Fruit fly (Drosophila melanogaster): ENCODE measurements around the gene O-fut2.

Gene O-fut2

DNA sequence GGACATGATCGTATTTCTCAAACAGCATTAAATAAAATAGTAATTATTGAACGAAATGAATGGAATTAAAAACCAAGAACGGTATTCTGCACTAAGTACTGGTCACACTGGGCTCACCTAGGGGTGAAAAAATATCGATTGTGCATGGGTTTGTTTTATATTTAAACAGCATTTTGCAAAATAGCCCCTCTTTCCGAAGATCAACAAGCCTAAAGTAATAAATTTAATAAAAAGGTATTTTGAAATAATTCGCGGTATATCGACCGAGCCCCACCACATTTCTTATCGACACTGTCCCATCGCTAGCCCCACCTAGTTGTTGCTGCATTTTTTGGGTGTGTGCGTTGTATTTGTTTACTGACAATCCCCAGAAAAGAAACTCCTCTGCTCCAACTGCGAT lies 4.8 kb upstream of the O-fut2 start, which contains the start of gene pck (continued):
- TF ChIP-seq tll (GFP tag; optimal IDR thresholded peaks at IDR 0.05) (no peak), fd3F (GFP tag; optimal IDR thresholded peaks at IDR 0.05) (no peak), dan (GFP tag; IDR thresholded peaks at IDR 0.05) (no peak), sim (GFP tag; IDR thresholded peaks at IDR 0.05) (no peak), CG10209 (GFP tag; optimal IDR thresholded peaks at IDR 0.05) (peak; percentile 37), H15 (GFP tag; IDR thresholded peaks at IDR 0.05) (peak; percentile 34; the same call in 1 of the 3 replicates), sisA (GFP tag; IDR thresholded peaks at IDR 0.05) (peak; percentile 70), CG8089 (GFP tag; optimal IDR thresholded peaks at IDR 0.05) (no peak), CG8478 (optimal IDR thresholded peaks at IDR 0.05) (no peak), CG12299 (tag; optimal IDR thresholded peaks at IDR 0.05) (peak; percentile 24), aop (GFP tag; IDR thresholded peaks at IDR 0.05) (no peak), CG1233 (GFP tag; optimal IDR thresholded peaks at IDR 0.05) (no peak), odd (GFP tag; optimal IDR thresholded peaks at IDR 0.05) (no peak), Kr (GFP tag; optimal IDR thresholded peaks at IDR 0.05) (no peak), lbe (GFP tag; optimal IDR thresholded peaks at IDR 0.05) (peak; percentile 55), slbo (GFP tag; IDR thresholded peaks at IDR 0.05) (peak; percentile 70), br (optimal IDR thresholded peaks at IDR 0.05) (no peak), D19A (tag; optimal IDR thresholded peaks at IDR 0.05) (no peak), Hr78 (GFP tag; optimal IDR thresholded peaks at IDR 0.05) (no peak), Nf-YA (GFP tag; IDR thresholded peaks at IDR 0.05) (no peak), CG16863 (GFP tag; optimal IDR thresholded peaks at IDR 0.05) (peak; percentile 69), repo (GFP tag; optimal IDR thresholded peaks at IDR 0.05) (no peak), cato (GFP tag; optimal IDR thresholded peaks at IDR 0.05; ENCODE audit: borderline replicate concordance) (peak; percentile 32), Nf-YC (tag; optimal IDR thresholded peaks at IDR 0.05) (peak; percentile 31), CG4360 (GFP tag; IDR thresholded peaks at IDR 0.05) (peak; percentile 32; the same call in 1 of the 2 replicates), CG3726 (GFP tag; IDR thresholded peaks at IDR 0.05) (0 out of 3 replicates have a peak, but pooled peaks have one; percentile 25), CG3065 (GFP tag; optimal IDR thresholded peaks at IDR 0.05) (no peak), CG6765 (GFP tag; optimal IDR thresholded peaks at IDR 0.05) (no peak), mirr (GFP tag; optimal IDR thresholded peaks at IDR 0.05) (no peak), CG9932 (GFP tag; IDR thresholded peaks at IDR 0.05) (peak; percentile 62), CG10321 (GFP tag; IDR thresholded peaks at IDR 0.05) (no peak), CG6813 (GFP tag; optimal IDR thresholded peaks at IDR 0.05) (peak; percentile 13), Mrtf (GFP tag; IDR thresholded peaks at IDR 0.05) (0 out of 3 replicates have a peak, but pooled peaks have one; percentile 10), CG7839 (tag; optimal IDR thresholded peaks at IDR 0.05) (no peak), Meics (GFP tag; optimal IDR thresholded peaks at IDR 0.05) (peak; percentile 34), BtbVII (GFP tag; optimal IDR thresholded peaks at IDR 0.05) (no peak), CG5180 (GFP tag; optimal IDR thresholded peaks at IDR 0.05) (no peak), CTCF (GFP tag; optimal IDR thresholded peaks at IDR 0.05) (peak; percentile 26), chinmo (GFP tag; IDR thresholded peaks at IDR 0.05; ENCODE audit: partially characterized antibody) (0 out of 4 replicates have a peak, but pooled peaks have one; percentile 48), bigmax (GFP tag; optimal IDR thresholded peaks at IDR 0.05) (no peak), Dfd (GFP tag; optimal IDR thresholded peaks at IDR 0.05) (no peak), CG2712 (tag; optimal IDR thresholded peaks at IDR 0.05) (peak; percentile 70), CG6654 (GFP tag; optimal IDR thresholded peaks at IDR 0.05) (no peak), sima (GFP tag; optimal IDR thresholded peaks at IDR 0.05) (no peak), nerfin-2 (GFP tag; IDR thresholded peaks at IDR 0.05; ENCODE audit: partially characterized antibody) (0 out of 2 replicates have a peak, but pooled peaks have one; percentile 29), MBD-R2 (GFP tag; IDR thresholded peaks at IDR 0.05) (peak; percentile 86), gt (GFP tag; IDR thresholded peaks at IDR 0.05) (no peak), Optix (GFP tag; IDR thresholded peaks at IDR 0.05) (peak; percentile 70; the same call in 2 of the 3 replicates), amos (GFP tag; IDR thresholded peaks at IDR 0.05; ENCODE audit: partially characterized antibody) (peak; percentile 39; the same call in 1 of the 2 replicates), Hr39 (optimal IDR thresholded peaks at IDR 0.05) (no peak), Lim3 (GFP tag; IDR thresholded peaks at IDR 0.05) (no peak), CG11247 (GFP tag; IDR thresholded peaks at IDR 0.05) (0 out of 2 replicates have a peak, but pooled peaks have one; percentile 42)
